Fruit fly (Drosophila melanogaster) whole organism, embryonic: ENCODE results near the gene Notum.

ENCODE experiments used
- Bgb ChIP-seq: fragments of 200-800 bp; sonication (Bioruptor generic); IDR thresholded peaks from 2 replicates; pipeline ENCODE4 v1.3.6; 2022; ENCODE audit warnings: missing biosample characterization, missing genetic modification characterization; ENCODE audit not compliant: partially characterized antibody
- CG12219 ChIP-seq: fragments of 200-800 bp; sonication (Bioruptor generic); optimal IDR thresholded peaks from 3 replicates; lab custom pipeline; 2018; ENCODE audit warnings: missing biosample characterization, mild to moderate bottlenecking, missing genetic modification characterization
- CG15601 ChIP-seq: fragments of 200-800 bp; sonication (Bioruptor generic); optimal IDR thresholded peaks from 3 replicates; lab custom pipeline; 2019; ENCODE audit warnings: missing biosample characterization, mild to moderate bottlenecking, missing genetic modification characterization, moderate library complexity
- CG17385 ChIP-seq: fragments of 200-800 bp; sonication (Bioruptor generic); optimal IDR thresholded peaks from 3 replicates; lab custom pipeline; 2018; ENCODE audit warnings: missing biosample characterization, mild to moderate bottlenecking, missing genetic modification characterization
- CG2202 ChIP-seq: fragments of 200-800 bp; sonication (Bioruptor generic); optimal IDR thresholded peaks from 2 replicates; lab custom pipeline; 2018; ENCODE audit warnings: missing biosample characterization, mild to moderate bottlenecking, missing genetic modification characterization
- CG3163 ChIP-seq: fragments of 200-800 bp; sonication (Bioruptor generic); optimal IDR thresholded peaks from 3 replicates; lab custom pipeline; 2016; ENCODE audit warnings: missing biosample characterization, missing genetic modification characterization
- CG33213 ChIP-seq: fragments of 200-800 bp; sonication (Bioruptor generic); optimal IDR thresholded peaks from 3 replicates; lab custom pipeline; 2016; ENCODE audit warnings: missing biosample characterization, missing genetic modification characterization
- CG33557 ChIP-seq: fragments of 200-800 bp; sonication (Bioruptor generic); optimal IDR thresholded peaks from 2 replicates; lab custom pipeline; 2019; ENCODE audit warnings: missing biosample characterization, mild to moderate bottlenecking, missing genetic modification characterization, moderate library complexity
- CG3407 ChIP-seq: fragments of 200-800 bp; sonication (Bioruptor generic); optimal IDR thresholded peaks from 2 replicates; lab custom pipeline; 2018; ENCODE audit warnings: missing biosample characterization, mild to moderate bottlenecking, missing genetic modification characterization
- CG3838 ChIP-seq: fragments of 200-800 bp; sonication (Bioruptor generic); optimal IDR thresholded peaks from 3 replicates; lab custom pipeline; 2016; ENCODE audit warnings: missing biosample characterization, missing genetic modification characterization
- CG3847 ChIP-seq: fragments of 200-800 bp; sonication (Bioruptor generic); IDR thresholded peaks from 2 replicates; pipeline ENCODE4 v1.3.6; 2022; ENCODE audit warnings: missing biosample characterization, missing genetic modification characterization
- CG4282 ChIP-seq: fragments of 200-800 bp; sonication (Bioruptor generic); optimal IDR thresholded peaks from 2 replicates; lab custom pipeline; 2016; ENCODE audit warnings: missing biosample characterization, missing genetic modification characterization
- CG5953 ChIP-seq: fragments of 200-800 bp; sonication (Bioruptor generic); IDR thresholded peaks from 2 replicates; pipeline ENCODE4 v1.3.6; 2022; ENCODE audit warnings: missing biosample characterization, missing genetic modification characterization
- CG6272 ChIP-seq: fragments of 200-800 bp; sonication (Bioruptor generic); IDR thresholded peaks from 2 replicates; pipeline ENCODE4 v1.3.6; 2022; ENCODE audit warnings: missing biosample characterization, missing genetic modification characterization
- CG6683 ChIP-seq: fragments of 200-800 bp; sonication (Bioruptor generic); optimal IDR thresholded peaks from 2 replicates; lab custom pipeline; 2017; ENCODE audit warnings: missing biosample characterization, mild to moderate bottlenecking, missing genetic modification characterization, missing genetic modification reagents
- CG6791 ChIP-seq: fragments of 200-800 bp; sonication (Bioruptor generic); IDR thresholded peaks from 3 replicates; pipeline ENCODE4 v1.3.6; 2022; ENCODE audit warnings: missing biosample characterization, missing genetic modification characterization; ENCODE audit not compliant: partially characterized antibody
- CG8281 ChIP-seq: fragments of 200-800 bp; sonication (Bioruptor generic); optimal IDR thresholded peaks from 2 replicates; lab custom pipeline; 2018; ENCODE audit warnings: missing biosample characterization, mild to moderate bottlenecking, missing genetic modification characterization, moderate library complexity
- CG9727 ChIP-seq: fragments of 200-800 bp; sonication (Bioruptor generic); optimal IDR thresholded peaks from 3 replicates; lab custom pipeline; 2017; ENCODE audit warnings: missing biosample characterization, mild to moderate bottlenecking, missing genetic modification characterization
- CG9817 ChIP-seq: fragments of 200-800 bp; sonication (Bioruptor generic); optimal IDR thresholded peaks from 2 replicates; lab custom pipeline; 2018; ENCODE audit warnings: missing biosample characterization, mild to moderate bottlenecking, missing genetic modification characterization, moderate library complexity
- CrebB ChIP-seq: fragments of 200-800 bp; sonication (Bioruptor generic); optimal IDR thresholded peaks from 3 replicates; lab custom pipeline; 2018; ENCODE audit warnings: missing biosample characterization, mild to moderate bottlenecking, missing genetic modification characterization
- D19A ChIP-seq: fragments of 200-800 bp; optimal IDR thresholded peaks from 3 replicates; lab custom pipeline; 2019; ENCODE audit warnings: missing biosample characterization, mild to moderate bottlenecking, missing genetic modification characterization, moderate library complexity
- D19B ChIP-seq: fragments of 200-800 bp; sonication (Bioruptor generic); optimal IDR thresholded peaks from 2 replicates; lab custom pipeline; 2017; ENCODE audit warnings: missing biosample characterization, mild to moderate bottlenecking, missing genetic modification characterization
- Deaf1 ChIP-seq: fragments of 200-800 bp; optimal IDR thresholded peaks from 3 replicates; lab custom pipeline; 2019; ENCODE audit warnings: missing biosample characterization, mild to moderate bottlenecking, missing genetic modification characterization, moderate library complexity
- Doc3 ChIP-seq: fragments of 200-800 bp; sonication (Bioruptor generic); IDR thresholded peaks from 3 replicates; pipeline ENCODE4 v1.3.6; 2022; ENCODE audit warnings: missing biosample characterization, missing genetic modification characterization; ENCODE audit not compliant: partially characterized antibody
- Elba2 ChIP-seq: fragments of 200-800 bp; sonication (Bioruptor generic); optimal IDR thresholded peaks from 3 replicates; lab custom pipeline; 2016; ENCODE audit warnings: missing biosample characterization, missing genetic modification characterization
- Hey ChIP-seq: fragments of 200-800 bp; sonication (Bioruptor generic); optimal IDR thresholded peaks from 3 replicates; lab custom pipeline; 2018; ENCODE audit warnings: missing biosample characterization, mild to moderate bottlenecking, missing genetic modification characterization
- Meics ChIP-seq: fragments of 200-800 bp; sonication (Bioruptor generic); optimal IDR thresholded peaks from 2 replicates; lab custom pipeline; 2017; ENCODE audit warnings: missing biosample characterization, mild to moderate bottlenecking, missing genetic modification characterization
- Mrtf ChIP-seq: fragments of 200-800 bp; sonication (Bioruptor generic); IDR thresholded peaks from 3 replicates; pipeline ENCODE4 v1.3.6; 2022; ENCODE audit warnings: missing biosample characterization, missing genetic modification characterization
- Rx ChIP-seq: fragments of 200-800 bp; sonication (Bioruptor generic); IDR thresholded peaks from 2 replicates; pipeline ENCODE4 v1.3.6; 2022; ENCODE audit warnings: missing biosample characterization, missing genetic modification characterization
- Ssrp ChIP-seq: fragments of 200-800 bp; sonication (Bioruptor generic); optimal IDR thresholded peaks from 2 replicates; lab custom pipeline; 2018; ENCODE audit warnings: missing biosample characterization, mild to moderate bottlenecking, missing genetic modification characterization, moderate library complexity
- Taf1 ChIP-seq: fragments of 200-800 bp; sonication (Bioruptor generic); IDR thresholded peaks from 2 replicates; pipeline ENCODE4 v1.3.6; 2022; ENCODE audit warnings: missing biosample characterization, missing genetic modification characterization
- ab ChIP-seq: fragments of 200-800 bp; sonication (Bioruptor generic); optimal IDR thresholded peaks from 2 replicates; lab custom pipeline; 2016; ENCODE audit warnings: missing biosample characterization, missing genetic modification characterization
- ara ChIP-seq: fragments of 200-800 bp; sonication (Bioruptor generic); IDR thresholded peaks from 2 replicates; pipeline ENCODE4 v1.3.6; 2022; ENCODE audit warnings: missing biosample characterization, missing genetic modification characterization
- bowl ChIP-seq: fragments of 200-800 bp; sonication (Bioruptor generic); IDR thresholded peaks from 2 replicates; pipeline ENCODE4 v1.3.6; 2022; ENCODE audit warnings: missing biosample characterization, missing genetic modification characterization
- corto ChIP-seq: fragments of 200-800 bp; sonication (Bioruptor generic); optimal IDR thresholded peaks from 2 replicates; lab custom pipeline; 2016; ENCODE audit warnings: missing biosample characterization, mild to moderate bottlenecking, missing genetic modification characterization, moderate library complexity
- dysf ChIP-seq: fragments of 200-800 bp; sonication (Bioruptor generic); IDR thresholded peaks from 3 replicates; pipeline ENCODE4 v1.3.6; 2022; ENCODE audit warnings: missing biosample characterization, missing genetic modification characterization
- fd102C ChIP-seq: fragments of 200-800 bp; sonication (Bioruptor generic); optimal IDR thresholded peaks from 2 replicates; lab custom pipeline; 2018; ENCODE audit warnings: missing biosample characterization, mild to moderate bottlenecking, missing genetic modification characterization, moderate library complexity
- h ChIP-seq: fragments of >200 bp; optimal IDR thresholded peaks from 2 replicates; lab custom pipeline; 2017
- hkb ChIP-seq, 2 experiments: fragments of 200-800 bp in 1 of 2; fragments of >200 bp in 1 of 2; sonication (Bioruptor generic) in 1 of 2; IDR thresholded peaks in 1 of 2; optimal IDR thresholded peaks in 1 of 2; 2 replicates each; pipeline versions ENCODE4 v1.3.6 to Lab custom; 2017 to 2022; ENCODE audit warnings: missing biosample characterization in 1 of 2, missing genetic modification characterization in 1 of 2
- hth ChIP-seq: fragments of >200 bp; optimal IDR thresholded peaks from 2 replicates; lab custom pipeline; 2017; ENCODE audit warnings: inconsistent platforms
- mld ChIP-seq: fragments of 200-800 bp; sonication (Bioruptor generic); IDR thresholded peaks from 3 replicates; pipeline ENCODE4 v1.3.6; 2022; ENCODE audit warnings: missing biosample characterization, missing genetic modification characterization; ENCODE audit not compliant: partially characterized antibody
- nau ChIP-seq: fragments of 200-800 bp; sonication (Bioruptor generic); optimal IDR thresholded peaks from 3 replicates; lab custom pipeline; 2017; ENCODE audit warnings: missing biosample characterization, mild to moderate bottlenecking, missing genetic modification characterization, missing genetic modification reagents
- peb ChIP-seq: fragments of 200-800 bp; sonication (Bioruptor generic); IDR thresholded peaks from 2 replicates; pipeline ENCODE4 v1.3.6; 2022; ENCODE audit warnings: missing biosample characterization, missing genetic modification characterization
- ranshi ChIP-seq: fragments of 200-800 bp; sonication (Bioruptor generic); IDR thresholded peaks from 2 replicates; pipeline ENCODE4 v1.3.6; 2022; ENCODE audit warnings: missing biosample characterization, missing genetic modification characterization
- run ChIP-seq: fragments of 200-800 bp; sonication (Bioruptor generic); optimal IDR thresholded peaks from 3 replicates; lab custom pipeline; 2018; ENCODE audit warnings: missing biosample characterization, mild to moderate bottlenecking, missing genetic modification characterization
- ssp ChIP-seq: fragments of 200-800 bp; sonication (Bioruptor generic); IDR thresholded peaks from 2 replicates; pipeline ENCODE4 v1.3.6; 2022; ENCODE audit warnings: missing biosample characterization, missing genetic modification characterization
- stwl ChIP-seq: fragments of 200-800 bp; sonication (Bioruptor generic); optimal IDR thresholded peaks from 3 replicates; lab custom pipeline; 2018; ENCODE audit warnings: missing biosample characterization, mild to moderate bottlenecking, missing genetic modification characterization, moderate library complexity
- toy ChIP-seq: fragments of 200-800 bp; sonication (Bioruptor generic); IDR thresholded peaks from 2 replicates; pipeline ENCODE4 v1.3.6; 2022; ENCODE audit warnings: missing biosample characterization, missing genetic modification characterization
- unc-4 ChIP-seq: fragments of 200-800 bp; sonication (Bioruptor generic); IDR thresholded peaks from 2 replicates; pipeline ENCODE4 v1.3.6; 2022; ENCODE audit warnings: missing biosample characterization, missing genetic modification characterization; ENCODE audit not compliant: partially characterized antibody

The Notum gene

DNA sequence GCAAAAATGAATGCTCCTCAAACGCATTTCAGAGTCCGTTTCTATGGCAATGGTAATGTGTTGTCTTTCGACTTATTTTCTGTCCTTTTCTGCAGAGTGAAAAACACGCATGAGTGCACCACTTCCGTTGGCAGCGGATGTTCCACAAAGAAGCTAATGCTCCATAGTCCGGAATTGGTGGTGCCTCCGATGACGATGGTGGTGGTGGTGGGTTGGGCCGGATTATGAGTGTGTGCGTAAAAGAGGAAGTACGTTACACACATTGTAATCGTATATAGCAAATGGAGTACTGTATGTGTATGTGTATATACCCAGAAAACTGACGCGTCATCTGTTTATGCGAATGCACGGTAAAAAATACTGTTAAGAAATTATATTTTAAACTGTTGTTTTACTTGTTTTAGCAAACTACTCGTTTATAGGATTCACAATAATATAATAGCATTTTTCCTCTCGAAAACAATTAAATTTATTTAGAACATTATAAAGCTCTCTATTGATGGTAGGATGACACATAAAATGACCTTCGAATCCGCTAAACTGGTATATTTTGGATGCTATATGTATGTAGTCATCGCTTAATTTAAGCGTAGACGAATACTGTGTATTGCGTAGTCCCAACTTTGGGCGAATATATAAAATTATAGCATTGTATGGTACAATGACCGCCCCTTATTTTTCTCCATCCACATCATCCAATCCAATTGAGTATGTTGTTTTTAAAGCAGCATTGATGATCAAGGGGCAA, 22.0 kb downstream of the Notum start:
- peak; percentile 30 for TF ChIP-seq CrebB (tag; lab: Kevin White, UChicago)
- no peak for TF ChIP-seq ab (GFP tag; lab: Kevin White, UChicago)
- TF ChIP-seq CG15601 (tag; lab: Kevin White, UChicago), result peak; percentile 9
- TF ChIP-seq CG12219, result no peak
- TF ChIP-seq stwl (tag; lab: Kevin White, UChicago), result no peak
- peak; percentile 72 for TF ChIP-seq ara (GFP tag; lab: Robert Waterston, UW)
- no peak for TF ChIP-seq hth (lab: Kevin White, UChicago)
- no peak for TF ChIP-seq h (lab: Kevin White, UChicago)
- TF ChIP-seq ssp (GFP tag; lab: Robert Waterston, UW), result no peak
- peak; percentile 52 for TF ChIP-seq ranshi (GFP tag; lab: Robert Waterston, UW)
- TF ChIP-seq CG3407 (GFP tag; lab: Kevin White, UChicago), result no peak
- peak; percentile 58 for TF ChIP-seq peb (GFP tag; lab: Robert Waterston, UW)
- TF ChIP-seq unc-4 (GFP tag; lab: Robert Waterston, UW), result no peak
- TF ChIP-seq CG3163, result no peak
- no peak for TF ChIP-seq Meics (GFP tag; lab: Kevin White, UChicago)
- no peak for TF ChIP-seq CG9817 (tag; lab: Kevin White, UChicago)
- TF ChIP-seq Hey, result no peak
- no peak for TF ChIP-seq CG5953 (GFP tag; lab: Robert Waterston, UW)
- TF ChIP-seq CG3838 (GFP tag; lab: Kevin White, UChicago), result no peak
- no peak for TF ChIP-seq fd102C (GFP tag; lab: Kevin White, UChicago)
- TF ChIP-seq CG6791 (GFP tag; lab: Robert Waterston, UW), result no peak
- TF ChIP-seq CG6683 (GFP tag; lab: Kevin White, UChicago), result peak; percentile 25
- TF ChIP-seq CG17385 (GFP tag; lab: Kevin White, UChicago), result no peak
- no peak for TF ChIP-seq CG6272 (GFP tag; lab: Robert Waterston, UW)
- TF ChIP-seq corto, result no peak
- no peak for TF ChIP-seq Doc3
- TF ChIP-seq run, result peak; percentile 68
- no peak for TF ChIP-seq nau (GFP tag; lab: Kevin White, UChicago)
- no peak for TF ChIP-seq Elba2 (GFP tag; lab: Kevin White, UChicago)
- peak; percentile 10 for TF ChIP-seq CG2202 (tag; lab: Kevin White, UChicago)
- no peak for TF ChIP-seq Deaf1 (tag; lab: Kevin White, UChicago)
- no peak for TF ChIP-seq D19B
- TF ChIP-seq CG4282, result no peak
- TF ChIP-seq CG3847 (GFP tag; lab: Robert Waterston, UW), result 0 out of 2 replicates have a peak, but pooled peaks have one; percentile 30
- TF ChIP-seq hkb (optimal IDR thresholded peaks at IDR 0.05; lab: Kevin White, UChicago), result no peak
- peak; percentile 51 for TF ChIP-seq hkb (GFP tag; IDR thresholded peaks at IDR 0.05; lab: Robert Waterston, UW)
- peak; percentile 41 for TF ChIP-seq D19A (tag; lab: Kevin White, UChicago)
- no peak for TF ChIP-seq bowl (GFP tag; lab: Robert Waterston, UW)
- TF ChIP-seq toy (GFP tag; lab: Robert Waterston, UW), result no peak
- no peak for TF ChIP-seq mld (GFP tag; lab: Robert Waterston, UW)
- 0 out of 3 replicates have a peak, but pooled peaks have one; percentile 22 for TF ChIP-seq Mrtf (GFP tag; lab: Robert Waterston, UW)
- no peak for TF ChIP-seq CG33213
- no peak for TF ChIP-seq CG8281 (tag; lab: Kevin White, UChicago)
- peak; percentile 12 for TF ChIP-seq Ssrp (tag; lab: Kevin White, UChicago)
- TF ChIP-seq CG33557, result no peak
- TF ChIP-seq Taf1 (GFP tag; lab: Robert Waterston, UW), result peak; percentile 22; the same call in 1 of the 2 replicates
- TF ChIP-seq Bgb (GFP tag; lab: Robert Waterston, UW), result no peak
- TF ChIP-seq dysf (GFP tag; lab: Robert Waterston, UW), result peak; percentile 64
- TF ChIP-seq Rx (GFP tag; lab: Robert Waterston, UW), result peak; percentile 12; the same call in 1 of the 2 replicates
- no peak for TF ChIP-seq CG9727 (GFP tag; lab: Kevin White, UChicago)
